Worm (Caenorhabditis elegans): ENCODE measurements around the gene T27E4.1.

T27E4.1 gene

ce11 chrV:9065915-9066314, 26.2 kb upstream of the T27E4.1 start:
- TF ChIP-seq dao-5 (tag; optimal IDR thresholded peaks at IDR 0.05) = no peak
- no peak for TF ChIP-seq him-1 (tag; optimal IDR thresholded peaks at IDR 0.05)
- no peak for TF ChIP-seq W03F9.2 (tag; optimal IDR thresholded peaks at IDR 0.05)

ce11 chrV:9067678-9068077, 24.5 kb upstream of the T27E4.1 start, which contains the start of gene fip-2:
fip-2 (plus strand) TSS chrV:9067978.
- TF ChIP-seq dao-5 (tag; optimal IDR thresholded peaks at IDR 0.05) (no peak), him-1 (tag; optimal IDR thresholded peaks at IDR 0.05) (no peak), W03F9.2 (tag; optimal IDR thresholded peaks at IDR 0.05) (no peak)

- TF ChIP-seq him-1 (tag; optimal IDR thresholded peaks at IDR 0.05) (no peak), W03F9.2 (tag; optimal IDR thresholded peaks at IDR 0.05) (no peak), dao-5 (tag; optimal IDR thresholded peaks at IDR 0.05) (no peak)
Measured at ce11 chrV:9069680-9070079, 22.5 kb upstream of the T27E4.1 start, which contains the start of gene T27E4.5. T27E4.5 (minus strand) TSS chrV:9069780.

- no peak for TF ChIP-seq him-1 (tag; optimal IDR thresholded peaks at IDR 0.05)
- no peak for TF ChIP-seq dao-5 (tag; optimal IDR thresholded peaks at IDR 0.05)
- TF ChIP-seq W03F9.2 (tag; optimal IDR thresholded peaks at IDR 0.05) = no peak
Measured at ce11 chrV:9073322-9074038, 18.7 kb upstream of the T27E4.1 start, which contains the start of gene oac-50. oac-50 (minus strand) TSS chrV:9073540.

- no peak for TF ChIP-seq dao-5 (tag; optimal IDR thresholded peaks at IDR 0.05)
- TF ChIP-seq W03F9.2 (tag; optimal IDR thresholded peaks at IDR 0.05) = no peak
- no peak for TF ChIP-seq him-1 (tag; optimal IDR thresholded peaks at IDR 0.05)
Measured at ce11 chrV:9074360-9074834, 17.7 kb upstream of the T27E4.1 start.

- no peak for TF ChIP-seq dao-5 (tag; optimal IDR thresholded peaks at IDR 0.05)
- no peak for TF ChIP-seq W03F9.2 (tag; optimal IDR thresholded peaks at IDR 0.05)
- no peak for TF ChIP-seq him-1 (tag; optimal IDR thresholded peaks at IDR 0.05)
Measured at ce11 chrV:9075827-9076226, 16.3 kb upstream of the T27E4.1 start.

- TF ChIP-seq W03F9.2 (tag; optimal IDR thresholded peaks at IDR 0.05) (no peak), dao-5 (tag; optimal IDR thresholded peaks at IDR 0.05) (no peak), him-1 (tag; optimal IDR thresholded peaks at IDR 0.05) (no peak)
Measured at ce11 chrV:9076273-9076672, 15.9 kb upstream of the T27E4.1 start, which contains the start of gene T27E4.7. T27E4.7 (minus strand) TSS chrV:9076322.

ce11 chrV:9078067-9078581, 14.0 kb upstream of the T27E4.1 start:
- TF ChIP-seq dao-5 (tag; optimal IDR thresholded peaks at IDR 0.05) = no peak
- TF ChIP-seq him-1 (tag; optimal IDR thresholded peaks at IDR 0.05) = no peak
- no peak for TF ChIP-seq W03F9.2 (tag; optimal IDR thresholded peaks at IDR 0.05)

- no peak for TF ChIP-seq W03F9.2 (tag; optimal IDR thresholded peaks at IDR 0.05)
- TF ChIP-seq dao-5 (tag; optimal IDR thresholded peaks at IDR 0.05) = no peak
- TF ChIP-seq him-1 (tag; optimal IDR thresholded peaks at IDR 0.05) = no peak
Measured at ce11 chrV:9078815-9079525, 13.2 kb upstream of the T27E4.1 start.

ce11 chrV:9079965-9080432, 12.1 kb upstream of the T27E4.1 start:
- TF ChIP-seq dao-5 (tag; optimal IDR thresholded peaks at IDR 0.05) (no peak), W03F9.2 (tag; optimal IDR thresholded peaks at IDR 0.05) (no peak), him-1 (tag; optimal IDR thresholded peaks at IDR 0.05) (no peak)

ce11 chrV:9081410-9081809, 10.7 kb upstream of the T27E4.1 start:
- no peak for TF ChIP-seq dao-5 (tag; optimal IDR thresholded peaks at IDR 0.05)
- TF ChIP-seq W03F9.2 (tag; optimal IDR thresholded peaks at IDR 0.05) = no peak
- no peak for TF ChIP-seq him-1 (tag; optimal IDR thresholded peaks at IDR 0.05)

ce11 chrV:9082350-9082749, 9.8 kb upstream of the T27E4.1 start:
- TF ChIP-seq dao-5 (tag; optimal IDR thresholded peaks at IDR 0.05) = no peak
- no peak for TF ChIP-seq him-1 (tag; optimal IDR thresholded peaks at IDR 0.05)
- TF ChIP-seq W03F9.2 (tag; optimal IDR thresholded peaks at IDR 0.05) = no peak

- TF ChIP-seq W03F9.2 (tag; optimal IDR thresholded peaks at IDR 0.05) = no peak
- no peak for TF ChIP-seq dao-5 (tag; optimal IDR thresholded peaks at IDR 0.05)
- TF ChIP-seq him-1 (tag; optimal IDR thresholded peaks at IDR 0.05) = no peak
Measured at ce11 chrV:9084252-9084651, 7.9 kb upstream of the T27E4.1 start.

ce11 chrV:9085845-9086244, 6.3 kb upstream of the T27E4.1 start:
- TF ChIP-seq dao-5 (tag; optimal IDR thresholded peaks at IDR 0.05) (no peak), W03F9.2 (tag; optimal IDR thresholded peaks at IDR 0.05) (no peak), him-1 (tag; optimal IDR thresholded peaks at IDR 0.05) (no peak)
